Fruit fly (Drosophila melanogaster): Measurements from ENCODE around the gene trol.

trol gene

dm6 chrX:2591315-2591999 is 46.2 kb upstream of the trol start (continued):
- TF ChIP-seq Pdp1 (GFP tag; optimal IDR thresholded peaks at IDR 0.05) (peak; percentile 7 to 35), CG2120 (GFP tag; optimal IDR thresholded peaks at IDR 0.05) (peak; percentile 63), CG15269 (tag; optimal IDR thresholded peaks at IDR 0.05) (peak; percentile 63), D19A (tag; optimal IDR thresholded peaks at IDR 0.05) (no peak), dmrt99B (tag; optimal IDR thresholded peaks at IDR 0.05) (peak; percentile 36), CG31365 (tag; optimal IDR thresholded peaks at IDR 0.05) (no peak), wor (GFP tag; IDR thresholded peaks at IDR 0.05) (no peak), CG8089 (GFP tag; optimal IDR thresholded peaks at IDR 0.05) (no peak), Atf3 (GFP tag; optimal IDR thresholded peaks at IDR 0.05) (no peak), CG2712 (tag; optimal IDR thresholded peaks at IDR 0.05) (peak; percentile 14), CG2678 (tag; optimal IDR thresholded peaks at IDR 0.05) (peak; percentile 74), Hey (tag; optimal IDR thresholded peaks at IDR 0.05) (no peak), phol (tag; optimal IDR thresholded peaks at IDR 0.05) (peak; percentile 6), pan (optimal IDR thresholded peaks at IDR 0.05) (no peak), pan (GFP tag; optimal IDR thresholded peaks at IDR 0.05 in 1 of 2, IDR thresholded peaks at IDR 0.05 in 1 of 2) (no peak), CG1529 (GFP tag; optimal IDR thresholded peaks at IDR 0.05) (no peak), CG4820 (GFP tag; optimal IDR thresholded peaks at IDR 0.05) (no peak), cad (GFP tag; optimal IDR thresholded peaks at IDR 0.05) (no peak), CG12744 (GFP tag; optimal IDR thresholded peaks at IDR 0.05) (no peak), aop (GFP tag; IDR thresholded peaks at IDR 0.05) (no peak), Oli (tag; optimal IDR thresholded peaks at IDR 0.05) (peak; percentile 5), Rx (GFP tag; IDR thresholded peaks at IDR 0.05) (no peak), ken (GFP tag; IDR thresholded peaks at IDR 0.05) (no peak), stwl (tag; optimal IDR thresholded peaks at IDR 0.05) (no peak), da (GFP tag; optimal IDR thresholded peaks at IDR 0.05) (no peak), rib (GFP tag; IDR thresholded peaks at IDR 0.05) (no peak), CG18764 (GFP tag; optimal IDR thresholded peaks at IDR 0.05) (no peak), Chrac-16 (GFP tag; optimal IDR thresholded peaks at IDR 0.05) (no peak), sqz (GFP tag; optimal IDR thresholded peaks at IDR 0.05) (no peak), Nf-YB (GFP tag; optimal IDR thresholded peaks at IDR 0.05) (no peak), CG2116 (GFP tag; optimal IDR thresholded peaks at IDR 0.05) (no peak), CG12942 (GFP tag; optimal IDR thresholded peaks at IDR 0.05) (no peak), Med (GFP tag) (peak; percentile 75), Ets65A (GFP tag) (peak; percentile 80), CG13296 (GFP tag; optimal IDR thresholded peaks at IDR 0.05) (peak; percentile 49), CG17568 (GFP tag; optimal IDR thresholded peaks at IDR 0.05) (no peak), Doc2 (GFP tag; IDR thresholded peaks at IDR 0.05) (no peak), CG6689 (GFP tag; IDR thresholded peaks at IDR 0.05) (0 out of 2 replicates have a peak, but pooled peaks have one; percentile 13), CG17385 (GFP tag; optimal IDR thresholded peaks at IDR 0.05) (peak; percentile 33), CG4730 (GFP tag; IDR thresholded peaks at IDR 0.05) (0 out of 2 replicates have a peak, but pooled peaks have one; percentile 6), abd-A (tag; optimal IDR thresholded peaks at IDR 0.05) (no peak), dpn (GFP tag; optimal IDR thresholded peaks at IDR 0.05) (peak; percentile 9 to 37), CG17912 (GFP tag; optimal IDR thresholded peaks at IDR 0.05) (no peak), Bdp1 (GFP tag; optimal IDR thresholded peaks at IDR 0.05) (no peak), CG7839 (tag; optimal IDR thresholded peaks at IDR 0.05) (peak; percentile 47), vfl (GFP tag; optimal IDR thresholded peaks at IDR 0.05) (no peak), CG31441 (GFP tag; IDR thresholded peaks at IDR 0.05) (no peak), disco-r (GFP tag; optimal IDR thresholded peaks at IDR 0.05) (no peak), grau (tag; optimal IDR thresholded peaks at IDR 0.05) (peak; percentile 59), Hr51 (GFP tag; optimal IDR thresholded peaks at IDR 0.05) (peak in 1 of 2 experiments; percentile 48), CG10274 (GFP tag; optimal IDR thresholded peaks at IDR 0.05) (peak; percentile 22)
